Worm (Caenorhabditis elegans): ENCODE data around the gene atf-6.
A peak's percentile ranks its signal among the peaks of the same experiment; 100 is the strongest.

Gene atf-6

DNA sequence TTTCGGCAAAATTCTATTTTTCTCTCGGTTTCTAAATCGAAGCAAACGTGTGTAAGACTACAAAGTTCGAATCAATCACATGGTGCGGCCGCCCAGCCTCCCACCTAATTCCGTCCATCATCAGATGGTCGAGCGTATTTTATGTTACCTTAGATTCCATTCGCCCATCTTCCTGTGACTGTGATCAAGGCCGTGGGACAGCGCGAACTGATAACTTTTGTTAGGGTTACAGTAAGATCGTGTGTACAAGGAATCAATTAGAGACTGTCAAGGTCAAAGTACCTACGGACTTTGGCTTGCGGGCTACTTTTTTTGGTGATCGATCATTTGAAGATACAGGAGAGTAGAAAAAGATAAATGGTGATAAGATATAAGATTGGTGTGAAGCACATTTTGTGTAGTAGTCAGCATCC, 42.3 kb downstream of the atf-6 start (continued):
- TF ChIP-seq fkh-4 (tag; optimal IDR thresholded peaks at IDR 0.05; ENCODE audit: borderline replicate concordance) (no peak), nhr-90 (tag; optimal IDR thresholded peaks at IDR 0.05; ENCODE audit: poor library complexity) (peak; percentile 89), C16A3.4 (tag; optimal IDR thresholded peaks at IDR 0.05) (peak; percentile 68), dpl-1 (GFP tag; optimal IDR thresholded peaks at IDR 0.05) (peak; percentile 14 to 32 (median 17)), aly-2 (tag; optimal IDR thresholded peaks at IDR 0.05) (no peak), unc-130 (tag; optimal IDR thresholded peaks at IDR 0.05) (peak; percentile 86), swsn-7 (tag; optimal IDR thresholded peaks at IDR 0.05) (peak; percentile 33), ceh-88 (GFP tag; IDR thresholded peaks at IDR 0.05) (peak; percentile 45), tlp-1 (tag; optimal IDR thresholded peaks at IDR 0.05) (no peak), egl-27 (tag; optimal IDR thresholded peaks at IDR 0.05) (peak in 1 of 2 experiments; percentile 52), hlh-17 (GFP tag; optimal IDR thresholded peaks at IDR 0.05; ENCODE audit: borderline replicate concordance) (no peak), nhr-19 (GFP tag; conservative IDR thresholded peaks at IDR 0.05) (peak; percentile 94), fkh-8 (tag; optimal IDR thresholded peaks at IDR 0.05) (no peak), efl-1 (optimal IDR thresholded peaks at IDR 0.05) (peak in 1 of 2 experiments; percentile 18), efl-1 (GFP tag; optimal IDR thresholded peaks at IDR 0.05 in 1 of 2) (peak in 1 of 2 experiments; percentile 92), pag-3 (tag; optimal IDR thresholded peaks at IDR 0.05; ENCODE audit: borderline replicate concordance, insufficient read depth) (peak; percentile 45), xbp-1 (tag; optimal IDR thresholded peaks at IDR 0.05) (peak; percentile 41), nhr-85 (tag) (peak; percentile 99), ztf-11 (tag; optimal IDR thresholded peaks at IDR 0.05) (no peak), snu-23 (GFP tag; optimal IDR thresholded peaks at IDR 0.05) (peak; percentile 92), hpl-2 (GFP tag; optimal IDR thresholded peaks at IDR 0.05) (no peak), isw-1 (GFP tag; IDR thresholded peaks at IDR 0.05) (no peak), elt-2 (tag; optimal IDR thresholded peaks at IDR 0.05) (no peak), vab-15 (tag; optimal IDR thresholded peaks at IDR 0.05) (peak; percentile 48)

DNA sequence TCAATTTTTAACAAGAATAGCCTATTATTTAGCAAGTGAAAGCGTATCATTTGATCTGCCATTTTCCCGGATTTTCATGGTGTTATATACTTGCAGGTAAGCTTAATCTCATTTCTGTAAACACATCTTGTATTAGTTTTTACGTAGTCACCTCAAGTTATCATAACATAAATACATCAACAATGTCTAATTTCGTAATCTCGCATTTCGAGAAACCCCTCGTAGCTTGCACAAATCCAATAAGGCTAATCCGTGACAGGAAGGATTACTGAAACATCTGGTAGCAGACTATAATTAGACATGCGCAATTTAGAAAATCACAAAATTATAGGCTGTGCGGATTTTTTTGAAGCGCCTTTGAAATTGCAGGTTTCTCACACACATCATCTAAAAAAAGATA, 43.8 kb downstream of the atf-6 start:
- TF ChIP-seq mep-1 (tag; optimal IDR thresholded peaks at IDR 0.05) (no peak), egl-13 (tag; optimal IDR thresholded peaks at IDR 0.05) (peak; percentile 18), skn-1 (tag; optimal IDR thresholded peaks at IDR 0.05) (no peak), pax-3 (tag; optimal IDR thresholded peaks at IDR 0.05) (peak; percentile 75), swsn-7 (tag; optimal IDR thresholded peaks at IDR 0.05) (no peak), fkh-8 (tag; optimal IDR thresholded peaks at IDR 0.05) (peak; percentile 68), sox-4 (tag; optimal IDR thresholded peaks at IDR 0.05) (peak; percentile 60), nhr-47 (tag; optimal IDR thresholded peaks at IDR 0.05) (peak; percentile 54), nhr-237 (tag; optimal IDR thresholded peaks at IDR 0.05) (no peak), nhr-20 (tag; optimal IDR thresholded peaks at IDR 0.05) (no peak), nhr-11 (tag; optimal IDR thresholded peaks at IDR 0.05) (peak; percentile 59), lin-13 (GFP tag; optimal IDR thresholded peaks at IDR 0.05) (no peak), nhr-71 (tag; optimal IDR thresholded peaks at IDR 0.05) (peak; percentile 60), dsc-1 (tag; optimal IDR thresholded peaks at IDR 0.05) (peak; percentile 97), ceh-88 (GFP tag; IDR thresholded peaks at IDR 0.05) (no peak)

DNA sequence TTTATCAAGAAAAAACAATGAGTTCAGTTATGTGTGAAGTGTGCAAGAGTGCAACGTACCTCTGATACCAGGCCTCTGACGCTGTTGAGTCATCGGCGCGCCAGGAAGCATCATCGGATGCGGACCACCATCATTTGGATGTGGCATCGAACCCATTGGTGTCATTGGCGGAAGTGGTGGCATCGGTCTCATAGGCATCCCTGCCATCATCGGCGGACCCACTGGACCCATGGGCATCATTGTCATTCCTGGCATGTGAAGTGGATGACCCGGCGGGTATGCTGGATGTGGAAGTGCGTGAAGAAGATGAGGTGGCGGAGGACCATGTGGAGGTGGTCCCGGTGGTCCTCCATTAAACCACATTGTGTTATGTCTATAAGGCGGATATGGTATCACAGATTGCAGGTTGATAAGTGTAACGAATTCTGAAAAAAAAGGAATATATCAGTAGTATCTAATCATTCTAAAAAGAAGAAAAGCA, 44.7 kb downstream of the atf-6 start, which contains the start of gene scd-1:
Gene scd-1 (minus strand): TSS at position 431 of the 481 bp plus-strand sequence.
- TF ChIP-seq xbp-1 (tag; optimal IDR thresholded peaks at IDR 0.05) (no peak), dpl-1 (GFP tag; optimal IDR thresholded peaks at IDR 0.05) (no peak), hlh-4 (tag; optimal IDR thresholded peaks at IDR 0.05) (no peak), unc-30 (tag; optimal IDR thresholded peaks at IDR 0.05) (no peak), alr-1 (tag; optimal IDR thresholded peaks at IDR 0.05; ENCODE audit: borderline replicate concordance) (no peak), egl-27 (tag; optimal IDR thresholded peaks at IDR 0.05) (no peak), pqm-1 (tag; optimal IDR thresholded peaks at IDR 0.05) (no peak), ceh-90 (tag; optimal IDR thresholded peaks at IDR 0.05) (no peak), nhr-237 (tag; optimal IDR thresholded peaks at IDR 0.05) (no peak), ceh-63 (GFP tag; optimal IDR thresholded peaks at IDR 0.05) (no peak), unc-86 (tag; optimal IDR thresholded peaks at IDR 0.05) (no peak), hpl-2 (GFP tag; optimal IDR thresholded peaks at IDR 0.05) (no peak), unc-130 (tag; optimal IDR thresholded peaks at IDR 0.05) (no peak), ama-1 (optimal IDR thresholded peaks at IDR 0.05) (no peak)
